Fruit fly (Drosophila melanogaster) S2 (cell line): Measurements from ENCODE around the gene msps.

Experiments used
- CG8478 ChIP-seq: fragments of >200 bp; optimal IDR thresholded peaks from 2 replicates; lab custom pipeline; 2018
- CTCF ChIP-seq, 2 experiments: fragments of >200 bp; optimal IDR thresholded peaks; 2 replicates each; lab custom pipeline; 2018

Gene msps

dm6 chr3R:16099268-16100240 is 49.0 kb downstream of the msps start:
- no peak for TF ChIP-seq CTCF (optimal IDR thresholded peaks at IDR 0.05; lab: Kevin White, UChicago)
- peak; percentile 78 for TF ChIP-seq CG8478

- TF ChIP-seq CG8478 (no peak), CTCF (optimal IDR thresholded peaks at IDR 0.05; lab: Kevin White, UChicago) (no peak)
These were observed 55.3 kb downstream of the msps start for dm6 chr3R:16105813-16106480.
